Worm (Caenorhabditis elegans) whole organism, mixed stage, embryonic: ENCODE data around the gene nhr-79.

ENCODE experiments used
- M03D4.4 ChIP-seq: sonication (generic microtip); optimal IDR thresholded peaks from 2 replicates; lab custom pipeline; 2017; ENCODE audit warnings: mild to moderate bottlenecking, missing genetic modification characterization, missing compliant biosample characterization
- bed-3 ChIP-seq: fragments of 200-800 bp; sonication (Bioruptor generic); optimal IDR thresholded peaks from 3 replicates; lab custom pipeline; 2018; ENCODE audit warnings: mild to moderate bottlenecking, missing genetic modification characterization, moderate library complexity, missing compliant biosample characterization
- blmp-1 ChIP-seq: fragments of 150-350 bp; optimal IDR thresholded peaks from 2 replicates; lab custom pipeline; 2014; ENCODE audit warnings: missing biosample characterization, missing genetic modification characterization
- ceh-39 ChIP-seq: fragments of 150-350 bp; optimal IDR thresholded peaks from 2 replicates; lab custom pipeline; 2014; ENCODE audit warnings: missing biosample characterization, missing genetic modification characterization
- ceh-43 ChIP-seq: fragments of 200-800 bp; sonication (Bioruptor generic); optimal IDR thresholded peaks from 2 replicates; lab custom pipeline; 2018; ENCODE audit warnings: mild to moderate bottlenecking, missing genetic modification characterization, moderate library complexity, missing compliant biosample characterization
- ceh-83 ChIP-seq: fragments of 200-800 bp; sonication (Bioruptor generic); optimal IDR thresholded peaks from 2 replicates; lab custom pipeline; 2018; ENCODE audit warnings: mild to moderate bottlenecking, missing genetic modification characterization, missing compliant biosample characterization
- ces-1 ChIP-seq: fragments of 150-350 bp; optimal IDR thresholded peaks from 2 replicates; lab custom pipeline; 2014; ENCODE audit warnings: missing biosample characterization, missing genetic modification reagents, missing genetic modification characterization
- drap-1 ChIP-seq: fragments of 200-800 bp; sonication (Bioruptor generic); optimal IDR thresholded peaks from 3 replicates; lab custom pipeline; 2018; ENCODE audit warnings: mild to moderate bottlenecking, missing genetic modification characterization, missing compliant biosample characterization
- elt-1 ChIP-seq: sonication (generic microtip); optimal IDR thresholded peaks from 2 replicates; lab custom pipeline; 2017; ENCODE audit warnings: missing genetic modification characterization, mild to moderate bottlenecking, missing compliant biosample characterization, antibody characterized with exemption, moderate library complexity, borderline replicate concordance; ENCODE audit not compliant: insufficient read depth
- elt-3 ChIP-seq: fragments of 150-350 bp; optimal IDR thresholded peaks from 2 replicates; lab custom pipeline; 2014; ENCODE audit warnings: missing biosample characterization, missing genetic modification characterization
- flh-1 ChIP-seq: fragments of 200-800 bp; sonication (Bioruptor generic); optimal IDR thresholded peaks from 2 replicates; lab custom pipeline; 2018; ENCODE audit warnings: mild to moderate bottlenecking, missing genetic modification characterization, moderate library complexity, missing compliant biosample characterization
- ham-2 ChIP-seq: fragments of 200-800 bp; sonication (Bioruptor generic); optimal IDR thresholded peaks from 2 replicates; lab custom pipeline; 2018; ENCODE audit warnings: mild to moderate bottlenecking, missing genetic modification characterization, missing compliant biosample characterization
- hlh-1 ChIP-seq: fragments of 150-350 bp; optimal IDR thresholded peaks from 2 replicates; lab custom pipeline; 2014; ENCODE audit warnings: missing biosample characterization, missing genetic modification reagents, missing genetic modification characterization
- lin-32 ChIP-seq: fragments of 200-800 bp; sonication (Bioruptor generic); optimal IDR thresholded peaks from 2 replicates; lab custom pipeline; 2018; ENCODE audit warnings: mild to moderate bottlenecking, missing genetic modification characterization, missing compliant biosample characterization
- mab-5 ChIP-seq: fragments of 150-350 bp; optimal IDR thresholded peaks from 2 replicates; lab custom pipeline; 2014; ENCODE audit warnings: missing biosample characterization, missing genetic modification characterization
- mep-1 ChIP-seq: fragments of 150-350 bp; optimal IDR thresholded peaks from 2 replicates; lab custom pipeline; 2017; ENCODE audit warnings: missing biosample characterization, missing genetic modification reagents, missing genetic modification characterization, inconsistent platforms
- mls-2 ChIP-seq: sonication (generic microtip); optimal IDR thresholded peaks from 2 replicates; lab custom pipeline; 2016; ENCODE audit warnings: mild to moderate bottlenecking, missing genetic modification characterization, moderate library complexity, missing compliant biosample characterization
- nhr-12 ChIP-seq: fragments of 150-350 bp; optimal IDR thresholded peaks from 2 replicates; lab custom pipeline; 2014; ENCODE audit warnings: missing biosample characterization, missing genetic modification characterization
- nhr-2 ChIP-seq: fragments of 150-350 bp; optimal IDR thresholded peaks from 2 replicates; lab custom pipeline; 2014; ENCODE audit warnings: missing biosample characterization, missing genetic modification characterization
- nhr-237 ChIP-seq: fragments of 150-350 bp; optimal IDR thresholded peaks from 2 replicates; lab custom pipeline; 2014; ENCODE audit warnings: missing biosample characterization, missing genetic modification characterization
- pha-4 ChIP-seq: fragments of 150-350 bp; optimal IDR thresholded peaks from 2 replicates; lab custom pipeline; 2018; ENCODE audit warnings: missing biosample characterization, missing genetic modification reagents, missing genetic modification characterization
- sem-2 ChIP-seq: fragments of 200-800 bp; sonication (Bioruptor generic); optimal IDR thresholded peaks from 2 replicates; lab custom pipeline; 2018; ENCODE audit warnings: mild to moderate bottlenecking, missing genetic modification characterization, missing compliant biosample characterization
- sptf-1 ChIP-seq: sonication (generic microtip); optimal IDR thresholded peaks from 2 replicates; lab custom pipeline; 2017; ENCODE audit warnings: mild to moderate bottlenecking, missing genetic modification characterization, moderate library complexity, missing compliant biosample characterization
- tbx-8 ChIP-seq: fragments of 200-800 bp; sonication (Bioruptor generic); optimal IDR thresholded peaks from 2 replicates; lab custom pipeline; 2018; ENCODE audit warnings: mild to moderate bottlenecking, missing genetic modification characterization, moderate library complexity, missing compliant biosample characterization
- unc-120 ChIP-seq: sonication (generic microtip); optimal IDR thresholded peaks from 2 replicates; lab custom pipeline; 2017; ENCODE audit warnings: missing genetic modification characterization, missing compliant biosample characterization; ENCODE audit not compliant: poor library complexity, severe bottlenecking
- unc-39 ChIP-seq: fragments of 150-350 bp; optimal IDR thresholded peaks from 2 replicates; lab custom pipeline; 2014; ENCODE audit warnings: missing biosample characterization, missing genetic modification characterization
- unc-62 ChIP-seq: fragments of 150-350 bp; optimal IDR thresholded peaks from 2 replicates; lab custom pipeline; 2014; ENCODE audit warnings: missing biosample characterization, missing genetic modification reagents, missing genetic modification characterization
- zip-8 ChIP-seq: fragments of 150-350 bp; optimal IDR thresholded peaks from 2 replicates; lab custom pipeline; 2014; ENCODE audit warnings: missing biosample characterization, missing genetic modification characterization
- ztf-11 ChIP-seq: fragments of 150-350 bp; optimal IDR thresholded peaks from 2 replicates; lab custom pipeline; 2014; ENCODE audit warnings: missing biosample characterization, missing genetic modification characterization

nhr-79 gene

ce11 chrV:19217104-19217503, 5.4 kb upstream of the nhr-79 start, which contains the start of gene srr-2:
TSS of gene srr-2 (minus strand) at chrV:19217176.
- TF ChIP-seq unc-62 (GFP tag; lab: Kevin White, UChicago) (no peak), ham-2 (GFP tag; lab: Kevin White, UChicago) (no peak), pha-4 (tag; lab: Kevin White, UChicago) (no peak), bed-3 (GFP tag; lab: Kevin White, UChicago) (no peak), nhr-12 (no peak), tbx-8 (GFP tag; lab: Kevin White, UChicago) (no peak), nhr-237 (no peak), ceh-83 (no peak), blmp-1 (no peak), sem-2 (no peak), elt-3 (tag; lab: Kevin White, UChicago) (no peak)

DNA sequence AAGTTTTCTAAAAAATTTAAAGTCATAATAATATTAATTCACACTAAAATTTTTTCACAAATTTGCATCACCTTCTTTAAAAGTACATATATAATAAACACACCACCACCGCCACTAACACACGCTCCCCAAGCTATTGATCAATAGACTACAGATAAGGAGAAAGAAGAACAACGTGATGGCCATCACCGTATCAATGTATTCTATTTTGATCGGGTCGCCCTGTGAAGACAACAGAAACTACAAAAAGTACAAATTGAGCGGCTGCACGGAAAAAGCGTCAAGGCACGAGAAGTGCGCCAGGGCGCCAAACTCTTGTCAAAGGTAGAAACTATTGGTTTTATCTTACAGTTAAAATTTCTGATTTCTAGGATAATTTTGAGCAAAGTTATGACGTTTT, 659 bp upstream of the nhr-79 start:
- TF ChIP-seq lin-32 (GFP tag; lab: Kevin White, UChicago) (no peak), unc-120 (tag; lab: Kevin White, UChicago) (no peak), ceh-83 (no peak), mep-1 (tag; lab: Kevin White, UChicago) (no peak), ceh-39 (tag; lab: Kevin White, UChicago) (no peak), sem-2 (no peak), unc-62 (GFP tag; lab: Kevin White, UChicago) (no peak), hlh-1 (tag; lab: Kevin White, UChicago) (no peak), unc-39 (tag; lab: Kevin White, UChicago) (no peak), mls-2 (no peak), blmp-1 (no peak)

- TF ChIP-seq elt-1 = no peak
- no peak for TF ChIP-seq pha-4 (tag; lab: Kevin White, UChicago)
- no peak for TF ChIP-seq flh-1 (GFP tag; lab: Kevin White, UChicago)
- TF ChIP-seq ces-1 (GFP tag; lab: Kevin White, UChicago) = no peak
- TF ChIP-seq, all 35 proteins: peak for 0
Measured at ce11 chrV:19206911-19207310, 4.8 kb downstream of the nhr-79 start.

- no peak for TF ChIP-seq drap-1 (GFP tag; lab: Kevin White, UChicago)
- TF ChIP-seq tbx-8 (GFP tag; lab: Kevin White, UChicago) = no peak
- TF ChIP-seq sptf-1 (tag; lab: Kevin White, UChicago) = no peak
- no peak for TF ChIP-seq mep-1 (tag; lab: Kevin White, UChicago)
- no peak for TF ChIP-seq ztf-11 (tag; lab: Kevin White, UChicago)
- no peak for TF ChIP-seq ceh-43
- TF ChIP-seq unc-39 (tag; lab: Kevin White, UChicago) = no peak
- no peak for TF ChIP-seq nhr-2 (tag; lab: Kevin White, UChicago)
- TF ChIP-seq unc-62 (GFP tag; lab: Kevin White, UChicago) = no peak
- no peak for TF ChIP-seq hlh-1 (tag; lab: Kevin White, UChicago)
- no peak for TF ChIP-seq mab-5 (tag; lab: Kevin White, UChicago)
- TF ChIP-seq mls-2 = no peak
Measured at ce11 chrV:19205450-19205849, 6.2 kb downstream of the nhr-79 start.

- no peak for TF ChIP-seq drap-1 (GFP tag; lab: Kevin White, UChicago)
- TF ChIP-seq elt-3 (tag; lab: Kevin White, UChicago) = no peak
- TF ChIP-seq unc-62 (GFP tag; lab: Kevin White, UChicago) = no peak
- TF ChIP-seq M03D4.4 = no peak
- no peak for TF ChIP-seq zip-8 (tag; lab: Kevin White, UChicago)
- no peak for TF ChIP-seq nhr-12
- no peak for TF ChIP-seq tbx-8 (GFP tag; lab: Kevin White, UChicago)
- no peak for TF ChIP-seq ces-1 (GFP tag; lab: Kevin White, UChicago)
- no peak for TF ChIP-seq ceh-43
- TF ChIP-seq blmp-1 = no peak
- TF ChIP-seq nhr-237 = no peak
- no peak for TF ChIP-seq mls-2
- no peak for TF ChIP-seq flh-1 (GFP tag; lab: Kevin White, UChicago)
- no peak for TF ChIP-seq unc-120 (tag; lab: Kevin White, UChicago)
Measured at ce11 chrV:19203299-19203698, 8.4 kb downstream of the nhr-79 start, which contains the start of gene Y39B6A.1. TSS of gene Y39B6A.1 (minus strand) at chrV:19203607.

DNA sequence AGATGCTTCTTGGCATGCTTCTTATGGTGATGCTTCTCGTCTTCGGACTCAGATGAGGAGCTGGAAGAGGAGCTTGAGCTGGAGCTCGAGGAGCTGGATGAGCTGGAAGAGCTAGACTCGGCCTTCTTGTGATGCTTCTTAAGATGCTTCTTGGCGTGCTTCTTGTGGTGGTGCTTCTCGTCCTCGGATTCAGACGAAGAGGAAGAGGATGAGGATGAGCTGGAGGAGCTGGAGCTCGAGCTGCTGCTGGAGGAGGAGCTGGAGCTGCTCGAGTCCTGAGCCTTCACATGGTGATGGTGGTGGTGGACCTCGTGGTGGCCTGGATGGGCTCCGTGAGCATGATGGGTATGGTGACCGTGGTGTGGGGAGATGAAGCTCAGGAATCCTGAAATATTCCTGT, 8.9 kb downstream of the nhr-79 start:
- TF ChIP-seq hlh-1 (tag; lab: Kevin White, UChicago) (no peak), sptf-1 (tag; lab: Kevin White, UChicago) (no peak), nhr-237 (no peak)
